Worm (Caenorhabditis elegans): ENCODE results near the gene Y113G7A.16.

The Y113G7A.16 gene

ce11 chrV:20068389-20068788 is 31.0 kb downstream of the Y113G7A.16 start (continued):
- TF ChIP-seq grh-1 (GFP tag; IDR thresholded peaks at IDR 0.05) (no peak), nhr-90 (tag; optimal IDR thresholded peaks at IDR 0.05; ENCODE audit: poor library complexity) (peak; percentile 1), F16B12.6 (tag; optimal IDR thresholded peaks at IDR 0.05) (no peak), ama-1 (optimal IDR thresholded peaks at IDR 0.05) (no peak), elt-3 (tag; optimal IDR thresholded peaks at IDR 0.05) (no peak), xbp-1 (tag; optimal IDR thresholded peaks at IDR 0.05) (no peak), unc-130 (tag; optimal IDR thresholded peaks at IDR 0.05) (no peak), ceh-82 (tag; optimal IDR thresholded peaks at IDR 0.05) (no peak), unc-98 (GFP tag; IDR thresholded peaks at IDR 0.05) (no peak), nhr-77 (tag; optimal IDR thresholded peaks at IDR 0.05) (no peak), hlh-4 (tag; optimal IDR thresholded peaks at IDR 0.05) (no peak), irx-1 (tag; optimal IDR thresholded peaks at IDR 0.05) (no peak), lin-15B (tag; optimal IDR thresholded peaks at IDR 0.05) (no peak), nhr-19 (GFP tag; conservative IDR thresholded peaks at IDR 0.05) (no peak), nhr-84 (tag; optimal IDR thresholded peaks at IDR 0.05) (no peak), C04F5.9 (tag; optimal IDR thresholded peaks at IDR 0.05) (no peak), nhr-12 (tag; optimal IDR thresholded peaks at IDR 0.05) (no peak)

ce11 chrV:20074345-20074744 is 37.0 kb downstream of the Y113G7A.16 start:
- TF ChIP-seq nhr-19 (GFP tag; conservative IDR thresholded peaks at IDR 0.05) (no peak), lin-14 (GFP tag; optimal IDR thresholded peaks at IDR 0.05) (no peak), hlh-17 (GFP tag; optimal IDR thresholded peaks at IDR 0.05; ENCODE audit: borderline replicate concordance) (no peak), ceh-63 (GFP tag; optimal IDR thresholded peaks at IDR 0.05) (no peak), snpc-4 (tag; optimal IDR thresholded peaks at IDR 0.05) (no peak), fkh-4 (tag; optimal IDR thresholded peaks at IDR 0.05; ENCODE audit: borderline replicate concordance) (no peak), sox-4 (tag; optimal IDR thresholded peaks at IDR 0.05) (no peak), elt-2 (tag; optimal IDR thresholded peaks at IDR 0.05) (peak; percentile 53), efl-3 (GFP tag; optimal IDR thresholded peaks at IDR 0.05) (no peak), ama-1 (optimal IDR thresholded peaks at IDR 0.05) (no peak), lsy-2 (tag; optimal IDR thresholded peaks at IDR 0.05) (no peak), unc-98 (GFP tag; IDR thresholded peaks at IDR 0.05) (no peak), skn-1 (tag; optimal IDR thresholded peaks at IDR 0.05) (no peak), lin-35 (GFP tag; optimal IDR thresholded peaks at IDR 0.05) (peak in 1 of 2 experiments; percentile 13)

DNA sequence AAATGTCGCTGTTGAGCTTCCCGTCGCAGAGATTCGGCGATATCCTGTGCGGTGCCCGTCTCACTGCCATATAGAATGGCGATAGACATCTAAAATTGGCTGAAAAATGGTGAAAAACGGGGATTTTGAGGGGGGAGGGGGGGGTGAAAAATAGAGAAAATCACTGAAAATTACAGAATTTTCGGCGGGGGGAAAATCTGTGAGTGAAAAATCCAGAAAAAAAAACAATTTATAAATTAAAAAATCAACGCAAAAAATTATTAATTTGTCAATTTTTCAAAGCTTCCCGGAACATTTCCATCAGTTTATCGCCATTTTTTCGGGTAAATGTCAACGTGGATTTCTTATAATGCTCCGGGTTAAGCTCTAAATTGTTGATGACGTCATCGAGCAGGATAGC is 50.2 kb downstream of the Y113G7A.16 start, which contains the start of gene fre-1:
Gene fre-1, minus strand, starts transcription at position 101 of the 400 bp plus-strand sequence.
- no peak for TF ChIP-seq lin-15B (tag; optimal IDR thresholded peaks at IDR 0.05)
- no peak for TF ChIP-seq nhr-85 (tag)
- no peak for TF ChIP-seq xbp-1 (tag; optimal IDR thresholded peaks at IDR 0.05)
- no peak for TF ChIP-seq nhr-11 (tag; optimal IDR thresholded peaks at IDR 0.05)
- TF ChIP-seq unc-62 (GFP tag; optimal IDR thresholded peaks at IDR 0.05): no peak
- no peak for TF ChIP-seq sup-37 (GFP tag; optimal IDR thresholded peaks at IDR 0.05)
- TF ChIP-seq rnt-1 (tag; optimal IDR thresholded peaks at IDR 0.05): no peak

- peak; percentile 35 for TF ChIP-seq rnt-1 (tag; optimal IDR thresholded peaks at IDR 0.05)
Measured at ce11 chrV:20088340-20088739, 51.0 kb downstream of the Y113G7A.16 start.

Measured in whole organism, L1 larva.